Worm (Caenorhabditis elegans) whole organism, L2 larva: Measurements from ENCODE around the gene R02D5.7.

Experiments
- alr-1 ChIP-seq: fragments of 150-350 bp; optimal IDR thresholded peaks from 2 replicates; lab custom pipeline; 2014; ENCODE audit warnings: missing biosample characterization, missing genetic modification characterization
- egl-27 ChIP-seq: sonication (generic microtip); optimal IDR thresholded peaks from 3 replicates; lab custom pipeline; 2017; ENCODE audit warnings: missing biosample characterization, missing genetic modification reagents, missing genetic modification characterization
- gmeb-1 ChIP-seq: fragments of 150-350 bp; optimal IDR thresholded peaks from 2 replicates; lab custom pipeline; 2014; ENCODE audit warnings: missing biosample characterization, missing genetic modification characterization
- nhr-11 ChIP-seq: fragments of 150-350 bp; optimal IDR thresholded peaks from 2 replicates; lab custom pipeline; 2014; ENCODE audit warnings: missing biosample characterization, missing genetic modification characterization
- nhr-12 ChIP-seq: fragments of 150-350 bp; optimal IDR thresholded peaks from 2 replicates; lab custom pipeline; 2014; ENCODE audit warnings: missing biosample characterization, missing genetic modification characterization
- nhr-77 ChIP-seq: fragments of 150-350 bp; optimal IDR thresholded peaks from 2 replicates; lab custom pipeline; 2014; ENCODE audit warnings: missing biosample characterization, missing genetic modification characterization
- sma-3 ChIP-seq: sonication (generic microtip); optimal IDR thresholded peaks from 2 replicates; lab custom pipeline; 2016; ENCODE audit warnings: missing genetic modification reagents, missing genetic modification characterization, missing compliant biosample characterization
- unc-39 ChIP-seq: fragments of 150-350 bp; optimal IDR thresholded peaks from 2 replicates; lab custom pipeline; 2014; ENCODE audit warnings: missing biosample characterization, missing genetic modification characterization
- ztf-4 ChIP-seq: fragments of 150-350 bp; optimal IDR thresholded peaks from 2 replicates; lab custom pipeline; 2014; ENCODE audit warnings: missing biosample characterization, missing genetic modification characterization

- TF ChIP-seq nhr-77 (tag; lab: Kevin White, UChicago): no peak
- no peak for TF ChIP-seq gmeb-1
- TF ChIP-seq nhr-12: no peak
- TF ChIP-seq ztf-4 (tag; lab: Kevin White, UChicago): no peak
- no peak for TF ChIP-seq sma-3 (GFP tag; lab: Kevin White, UChicago)
- no peak for TF ChIP-seq unc-39 (tag; lab: Kevin White, UChicago)
- TF ChIP-seq alr-1 (tag; lab: Kevin White, UChicago): no peak
- TF ChIP-seq nhr-11 (tag; lab: Kevin White, UChicago): no peak
- no peak for TF ChIP-seq egl-27 (tag; lab: Kevin White, UChicago)
Measured at ce11 chrV:14462653-14463052, 18.6 kb downstream of the R02D5.7 start.
